Worm (Caenorhabditis elegans) whole organism, L4/young adult: ENCODE data around the gene lpr-6.

Experiments used
- W03F9.2 ChIP-seq: fragments of 150-350 bp; optimal IDR thresholded peaks from 2 replicates; lab custom pipeline; 2014; ENCODE audit warnings: missing biosample characterization, missing genetic modification characterization
- dao-5 ChIP-seq: sonication (generic microtip); optimal IDR thresholded peaks from 2 replicates; lab custom pipeline; 2016; ENCODE audit warnings: missing genotype, missing genetic modification characterization, moderate library complexity, missing compliant biosample characterization
- him-1 ChIP-seq: sonication (generic microtip); optimal IDR thresholded peaks from 2 replicates; lab custom pipeline; 2016; ENCODE audit warnings: missing genotype, missing genetic modification reagents, missing genetic modification characterization, missing compliant biosample characterization

Gene lpr-6

DNA sequence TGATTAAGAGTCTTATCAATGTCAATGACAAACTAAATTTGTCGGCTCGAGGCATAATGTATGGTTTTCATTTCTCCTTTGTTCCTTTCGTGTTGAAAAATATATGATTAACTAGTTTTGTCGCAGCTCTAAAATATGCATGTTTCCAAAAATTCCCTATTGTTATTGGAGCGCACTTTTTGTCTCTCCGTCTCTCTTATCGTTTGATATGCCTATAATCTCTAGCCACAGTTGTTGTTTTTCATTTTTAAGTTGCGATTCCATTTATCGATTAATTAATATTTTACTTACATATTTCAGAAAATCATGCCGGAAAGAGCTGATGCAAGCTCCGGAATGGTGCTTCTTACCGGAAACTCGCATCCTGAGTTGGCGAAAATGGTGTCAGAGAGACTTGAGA lies 13.6 kb downstream of the lpr-6 start, which contains the start of gene W04G3.5:
TSS of gene W04G3.5 (plus strand) at position 301 of the 400 bp plus-strand sequence.
- no peak for TF ChIP-seq dao-5 (tag; lab: Kevin White, UChicago)
- TF ChIP-seq him-1 (tag; lab: Kevin White, UChicago) = no peak
- no peak for TF ChIP-seq W03F9.2 (tag; lab: Kevin White, UChicago)

DNA sequence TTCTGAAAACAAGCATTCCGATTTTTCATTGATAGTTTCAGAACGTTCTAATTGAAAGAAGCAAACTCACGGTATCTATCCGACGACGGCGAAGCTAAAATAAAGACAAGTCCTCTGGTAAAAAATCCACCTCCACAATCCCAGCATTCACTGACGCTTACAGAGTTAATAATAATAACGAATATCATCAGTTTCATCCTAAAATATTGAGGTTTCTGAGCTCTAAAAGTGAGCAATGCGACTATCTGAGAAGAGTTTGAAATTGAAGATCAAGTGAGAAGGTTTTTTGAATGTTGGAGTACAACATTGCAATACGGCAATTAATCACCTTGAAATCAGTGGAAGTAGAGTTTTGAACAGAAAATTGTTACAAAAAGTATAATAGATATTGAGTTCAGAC lies 16.7 kb downstream of the lpr-6 start, which contains the start of gene W04G3.12:
TSS of gene W04G3.12 (minus strand) at position 311 of the 400 bp plus-strand sequence.
- TF ChIP-seq him-1 (tag; lab: Kevin White, UChicago) (no peak), dao-5 (tag; lab: Kevin White, UChicago) (no peak), W03F9.2 (tag; lab: Kevin White, UChicago) (no peak)

DNA sequence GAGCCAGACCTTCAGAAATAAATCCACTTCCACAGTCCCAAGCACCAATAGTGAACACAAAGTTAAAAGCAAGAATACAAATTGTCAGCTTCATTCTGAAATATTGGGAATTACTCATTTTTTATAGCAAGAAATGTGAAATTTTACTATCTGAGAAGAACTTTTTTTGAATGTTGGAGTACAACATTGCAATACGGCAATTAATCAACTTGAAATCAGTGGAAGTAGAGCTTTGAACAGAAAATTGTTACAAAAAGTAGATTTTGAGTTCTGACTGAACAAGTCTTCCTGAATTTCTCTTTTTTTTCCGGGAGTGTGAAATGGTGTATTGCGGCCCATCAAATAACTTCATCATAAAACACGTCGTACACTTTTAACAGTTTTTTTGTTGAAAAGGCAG lies 18.4 kb downstream of the lpr-6 start, which contains the start of gene W04G3.10:
TSS of gene W04G3.10 (minus strand) at position 101 of the 400 bp plus-strand sequence.
- TF ChIP-seq dao-5 (tag; lab: Kevin White, UChicago) (no peak), him-1 (tag; lab: Kevin White, UChicago) (no peak), W03F9.2 (tag; lab: Kevin White, UChicago) (no peak)

DNA sequence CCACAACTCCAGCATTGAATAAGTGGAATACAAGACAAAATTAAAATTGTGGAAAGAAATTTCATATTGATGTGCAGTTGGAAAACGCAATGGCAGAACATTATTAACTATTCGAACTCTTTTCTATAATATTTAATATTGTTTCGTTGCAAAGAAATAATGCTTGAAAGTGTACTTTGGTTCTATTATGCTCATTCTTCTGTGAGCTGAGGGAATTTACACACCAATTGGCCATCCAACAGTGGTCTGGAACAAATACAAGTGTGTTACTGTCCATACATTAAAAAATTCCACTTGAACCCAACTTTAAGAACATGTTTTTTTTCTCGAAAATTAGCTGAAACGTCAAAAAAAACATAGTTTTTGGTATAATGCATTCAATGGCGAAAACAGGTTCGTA lies 19.9 kb downstream of the lpr-6 start, which contains the start of gene W04G3.13:
TSS of gene W04G3.13 (minus strand) at position 101 of the 400 bp plus-strand sequence.
- TF ChIP-seq W03F9.2 (tag; lab: Kevin White, UChicago) (no peak), dao-5 (tag; lab: Kevin White, UChicago) (no peak), him-1 (tag; lab: Kevin White, UChicago) (no peak)

DNA sequence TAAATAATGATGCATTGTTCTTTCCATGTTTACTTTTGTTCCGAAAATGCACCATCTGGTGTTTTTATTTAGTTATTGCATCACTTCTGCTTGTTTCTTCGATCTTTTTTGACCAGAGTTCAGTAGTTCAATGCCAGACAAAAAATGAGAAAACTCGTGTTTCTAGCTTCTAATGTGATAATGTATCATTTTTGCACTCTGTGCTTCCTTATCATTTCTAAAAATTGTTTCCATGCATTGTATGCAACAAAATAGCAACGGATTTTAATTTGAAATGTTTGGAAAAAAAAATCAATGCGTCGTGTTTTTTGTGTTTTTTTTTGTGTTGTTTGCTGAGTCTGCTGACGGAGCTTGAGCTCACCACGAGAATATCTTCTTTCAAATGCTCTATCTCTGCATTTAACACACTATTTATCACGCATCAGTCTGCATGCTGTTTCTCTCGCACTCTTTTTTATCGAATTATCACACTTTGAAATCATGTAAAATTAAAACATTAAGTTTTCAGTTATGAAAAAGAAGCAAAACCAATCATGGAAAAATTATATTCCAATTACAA lies 20.5 kb downstream of the lpr-6 start, which contains the start of gene sulp-7:
TSS of gene sulp-7 (plus strand) at position 509 of the 559 bp plus-strand sequence.
- TF ChIP-seq dao-5 (tag; lab: Kevin White, UChicago) = no peak
- TF ChIP-seq him-1 (tag; lab: Kevin White, UChicago) = no peak
- TF ChIP-seq W03F9.2 (tag; lab: Kevin White, UChicago) = no peak

DNA sequence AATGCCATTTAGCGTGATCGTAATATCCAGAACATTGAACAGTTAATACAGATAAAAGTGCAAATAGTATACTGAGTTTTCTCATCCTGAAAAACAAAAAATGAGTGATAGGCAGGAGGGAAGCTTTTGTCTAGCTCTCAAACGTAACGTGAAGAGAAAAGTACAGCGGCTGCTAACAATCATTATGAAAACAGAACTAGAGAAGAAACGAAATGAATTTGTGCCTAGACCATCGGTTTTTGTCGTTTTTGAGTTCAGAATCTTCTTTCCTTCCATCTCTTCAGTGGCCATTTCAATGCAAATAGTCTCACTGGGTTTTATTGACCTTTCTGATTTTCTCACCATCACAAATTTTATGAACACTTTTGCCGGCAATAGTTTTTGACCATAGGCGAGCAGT lies 25.4 kb downstream of the lpr-6 start, which contains the start of gene W04G3.7:
TSS of gene W04G3.7 (minus strand) at position 101 of the 400 bp plus-strand sequence.
- TF ChIP-seq him-1 (tag; lab: Kevin White, UChicago) (no peak), W03F9.2 (tag; lab: Kevin White, UChicago) (no peak), dao-5 (tag; lab: Kevin White, UChicago) (no peak)

DNA sequence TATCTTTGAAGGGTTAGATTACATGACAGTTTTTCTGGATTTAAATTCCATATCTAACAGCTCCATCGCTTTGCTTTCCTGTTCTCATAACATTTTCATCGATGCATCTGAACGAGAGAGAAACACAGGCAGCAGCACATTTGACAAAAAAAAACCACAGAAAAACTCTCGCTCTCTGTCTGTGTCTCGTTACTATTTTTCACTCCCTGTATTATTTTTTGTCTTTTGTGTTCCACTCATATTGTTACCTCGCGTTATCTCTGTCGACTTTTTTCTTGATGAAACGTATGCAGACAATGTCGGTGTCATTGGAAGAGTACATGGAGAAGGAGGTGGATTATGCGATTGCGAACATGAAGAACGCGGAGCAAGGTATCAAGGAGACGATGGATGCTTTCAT lies 29.2 kb downstream of the lpr-6 start, which contains the start of gene W04G3.11:
TSS of gene W04G3.11 (plus strand) at position 244 of the 400 bp plus-strand sequence.
- TF ChIP-seq dao-5 (tag; lab: Kevin White, UChicago) (no peak), him-1 (tag; lab: Kevin White, UChicago) (no peak), W03F9.2 (tag; lab: Kevin White, UChicago) (no peak)

DNA sequence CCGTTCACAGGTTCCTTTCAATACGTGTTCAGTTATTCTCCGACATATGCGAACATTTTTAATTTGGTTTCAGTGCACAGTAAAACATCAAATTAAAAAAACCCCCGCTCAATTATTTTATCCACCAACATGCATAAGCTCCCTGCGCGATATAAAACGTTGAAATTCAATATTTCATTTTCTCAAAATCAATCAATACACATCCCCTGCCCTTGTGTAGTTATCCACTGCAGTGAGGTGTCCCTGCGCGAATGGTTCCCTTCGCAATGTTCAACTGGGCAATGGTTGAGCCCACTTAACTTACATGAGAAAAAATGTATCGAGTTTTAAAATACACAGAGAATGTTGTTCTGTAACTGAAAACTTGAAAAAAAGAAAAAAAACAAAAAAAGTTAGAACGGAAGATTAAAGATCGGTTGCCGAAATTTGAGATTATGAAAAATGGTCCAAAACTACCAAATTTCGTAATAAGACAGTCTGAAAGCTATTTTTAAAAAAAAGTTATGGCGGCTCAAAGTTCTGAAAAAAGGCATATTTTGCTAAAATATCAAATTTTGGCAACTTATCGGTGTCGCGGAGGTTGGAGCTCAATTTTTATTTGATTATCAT lies 34.3 kb downstream of the lpr-6 start:
- TF ChIP-seq him-1 (tag; lab: Kevin White, UChicago) (peak; percentile 100), W03F9.2 (tag; lab: Kevin White, UChicago) (peak; percentile 98), dao-5 (tag; lab: Kevin White, UChicago) (peak; percentile 95)

DNA sequence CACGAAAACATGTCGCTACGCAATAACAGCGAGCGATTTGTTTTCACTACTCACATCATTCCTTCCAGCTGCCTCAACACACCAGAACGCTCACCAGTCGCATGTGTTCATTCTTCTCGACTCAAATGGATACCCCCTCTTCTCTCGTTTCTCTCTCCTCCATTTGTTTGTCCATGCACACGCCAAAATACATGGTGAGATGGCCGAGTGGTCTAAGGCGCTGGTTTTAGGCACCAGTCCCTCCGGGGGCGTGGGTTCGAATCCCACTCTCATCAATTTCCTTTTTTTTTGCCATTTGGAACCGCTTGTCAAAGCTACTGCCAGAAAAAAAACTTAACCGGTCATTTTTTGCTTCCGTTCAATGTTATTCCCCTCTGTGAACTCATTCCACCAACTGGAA lies 35.7 kb downstream of the lpr-6 start:
- TF ChIP-seq him-1 (tag; lab: Kevin White, UChicago) (peak; percentile 92), dao-5 (tag; lab: Kevin White, UChicago) (peak; percentile 74), W03F9.2 (tag; lab: Kevin White, UChicago) (peak; percentile 30)

DNA sequence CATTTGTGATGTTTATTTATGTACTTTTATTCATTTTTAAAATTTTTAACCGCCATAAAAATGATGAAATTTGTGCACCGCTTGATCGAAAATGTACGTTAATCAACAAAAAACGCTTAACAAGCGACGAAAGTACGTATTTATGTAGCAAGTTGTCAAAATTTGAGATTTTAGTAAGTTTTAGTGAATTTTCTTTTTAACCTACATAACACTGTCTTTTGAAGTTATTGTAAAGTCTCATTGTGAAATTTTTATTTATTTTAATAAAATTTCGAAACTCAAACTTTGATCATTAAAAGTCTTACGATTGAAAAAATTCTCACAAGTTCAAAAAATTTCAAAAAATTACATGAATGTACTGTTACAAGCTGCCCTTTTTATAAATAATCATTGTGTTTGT lies 37.5 kb downstream of the lpr-6 start:
- TF ChIP-seq W03F9.2 (tag; lab: Kevin White, UChicago) = no peak
- no peak for TF ChIP-seq him-1 (tag; lab: Kevin White, UChicago)
- TF ChIP-seq dao-5 (tag; lab: Kevin White, UChicago) = no peak

DNA sequence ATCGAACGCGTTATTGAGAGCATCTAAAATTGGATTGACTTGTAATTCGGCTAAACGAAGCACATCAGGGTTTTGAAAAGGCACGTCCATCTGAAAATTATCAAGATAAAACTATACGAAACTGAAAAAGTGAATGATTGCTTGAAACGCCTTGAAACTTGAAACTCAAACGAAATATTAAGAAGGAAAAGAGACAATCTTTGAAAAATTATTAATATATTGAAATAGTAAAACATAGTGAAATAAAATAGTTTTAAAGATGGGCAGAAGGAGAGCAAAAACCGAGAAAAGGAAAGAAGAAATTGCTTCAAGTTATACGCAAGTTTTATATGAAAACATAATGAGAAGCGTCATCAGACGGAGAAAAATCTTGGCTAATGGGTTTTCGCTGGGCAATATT lies 38.3 kb downstream of the lpr-6 start, which contains the start of gene W02H3.3:
TSS of gene W02H3.3 (minus strand) at position 101 of the 400 bp plus-strand sequence.
- no peak for TF ChIP-seq W03F9.2 (tag; lab: Kevin White, UChicago)
- TF ChIP-seq dao-5 (tag; lab: Kevin White, UChicago) = no peak
- no peak for TF ChIP-seq him-1 (tag; lab: Kevin White, UChicago)

DNA sequence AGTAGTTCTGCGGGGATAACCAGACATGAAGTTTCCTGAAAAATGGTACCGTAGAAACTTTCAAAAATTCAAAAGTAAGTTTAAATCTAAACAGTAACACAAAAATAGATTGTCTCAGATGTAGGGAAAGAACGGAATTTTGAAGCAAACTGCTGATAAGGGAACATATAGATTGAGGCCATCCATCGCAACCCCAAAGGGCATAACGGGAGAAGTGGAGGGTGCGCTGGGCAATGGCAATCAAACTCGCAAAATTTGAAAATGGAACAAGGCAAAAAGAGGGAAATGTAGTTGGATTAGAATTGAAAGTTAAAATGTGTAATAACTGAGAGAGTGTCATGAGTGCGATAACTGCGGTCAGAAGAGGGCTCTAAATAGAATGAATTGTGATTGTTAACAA lies 43.4 kb downstream of the lpr-6 start:
- TF ChIP-seq him-1 (tag; lab: Kevin White, UChicago) (no peak), W03F9.2 (tag; lab: Kevin White, UChicago) (no peak), dao-5 (tag; lab: Kevin White, UChicago) (no peak)
